Fruit fly (Drosophila melanogaster): ENCODE results near the gene RpS19b.
A peak's percentile ranks its signal among the peaks of the same experiment; 100 is the strongest.

- TF ChIP-seq br (GFP tag; optimal IDR thresholded peaks at IDR 0.05) (no peak), Rel (GFP tag; optimal IDR thresholded peaks at IDR 0.05) (no peak), Rel (tag; optimal IDR thresholded peaks at IDR 0.05) (peak; percentile 9), foxo (GFP tag; optimal IDR thresholded peaks at IDR 0.05) (peak in 1 of 2 experiments; percentile 24), lola (GFP tag; optimal IDR thresholded peaks at IDR 0.05) (no peak), pan (optimal IDR thresholded peaks at IDR 0.05) (no peak)
Observed at dm6 chr3R:23931095-23931728, 2.1 kb downstream of the RpS19b start, which contains the start of the genes Rpt2 and CG13599.

Data from whole organism, wandering third instar larva.